Fruit fly (Drosophila melanogaster) whole organism, embryonic: ENCODE results near the gene CG44869.

Source experiments
- Adf1 ChIP-seq: fragments of 200-800 bp; sonication (Bioruptor generic); IDR thresholded peaks from 2 replicates; pipeline ENCODE4 v1.3.6; 2022; ENCODE audit warnings: missing biosample characterization, missing genetic modification characterization
- Atf3 ChIP-seq: fragments of 200-800 bp; sonication (Bioruptor generic); optimal IDR thresholded peaks from 3 replicates; lab custom pipeline; 2016; ENCODE audit warnings: missing biosample characterization, missing genetic modification characterization
- CG11085 ChIP-seq: fragments of 200-800 bp; sonication (Bioruptor generic); IDR thresholded peaks from 2 replicates; pipeline ENCODE4 v1.3.6; 2022; ENCODE audit warnings: missing biosample characterization, missing genetic modification characterization
- CG11560 ChIP-seq: fragments of 200-800 bp; sonication (Bioruptor generic); IDR thresholded peaks from 3 replicates; pipeline ENCODE4 v1.3.6; 2022; ENCODE audit warnings: missing biosample characterization, missing genetic modification characterization
- CG17359 ChIP-seq: fragments of 200-800 bp; sonication (Bioruptor generic); optimal IDR thresholded peaks from 3 replicates; lab custom pipeline; 2018; ENCODE audit warnings: missing biosample characterization, mild to moderate bottlenecking, missing genetic modification characterization, moderate library complexity
- CG2199 ChIP-seq: fragments of 200-800 bp; sonication (Bioruptor generic); IDR thresholded peaks from 3 replicates; pipeline ENCODE4 v1.3.6; 2022; ENCODE audit warnings: missing biosample characterization, missing genetic modification characterization
- CG2712 ChIP-seq: fragments of 200-800 bp; optimal IDR thresholded peaks from 3 replicates; lab custom pipeline; 2019; ENCODE audit warnings: missing biosample characterization, mild to moderate bottlenecking, missing genetic modification characterization, moderate library complexity
- CG30403 ChIP-seq: fragments of 200-800 bp; sonication (Bioruptor generic); optimal IDR thresholded peaks from 3 replicates; lab custom pipeline; 2016; ENCODE audit warnings: missing biosample characterization, missing genetic modification characterization
- CG31365 ChIP-seq: fragments of 200-800 bp; sonication (Bioruptor generic); optimal IDR thresholded peaks from 2 replicates; lab custom pipeline; 2018; ENCODE audit warnings: missing biosample characterization, mild to moderate bottlenecking, missing genetic modification characterization
- CG3838 ChIP-seq: fragments of 200-800 bp; sonication (Bioruptor generic); optimal IDR thresholded peaks from 3 replicates; lab custom pipeline; 2016; ENCODE audit warnings: missing biosample characterization, missing genetic modification characterization
- CG5245 ChIP-seq: fragments of 200-800 bp; sonication (Bioruptor generic); optimal IDR thresholded peaks from 3 replicates; lab custom pipeline; 2016; ENCODE audit warnings: missing biosample characterization, missing genetic modification characterization
- Chrac-16 ChIP-seq: fragments of 200-800 bp; sonication (Bioruptor generic); optimal IDR thresholded peaks from 3 replicates; lab custom pipeline; 2016; ENCODE audit warnings: missing biosample characterization, missing genetic modification characterization
- D19A ChIP-seq: fragments of 200-800 bp; optimal IDR thresholded peaks from 3 replicates; lab custom pipeline; 2019; ENCODE audit warnings: missing biosample characterization, mild to moderate bottlenecking, missing genetic modification characterization, moderate library complexity
- Dek ChIP-seq: fragments of 200-800 bp; sonication (Bioruptor generic); optimal IDR thresholded peaks from 3 replicates; lab custom pipeline; 2019; ENCODE audit warnings: missing biosample characterization, mild to moderate bottlenecking, missing genetic modification characterization, moderate library complexity
- Dip3 ChIP-seq: fragments of 200-800 bp; sonication (Bioruptor generic); optimal IDR thresholded peaks from 3 replicates; lab custom pipeline; 2016; ENCODE audit warnings: missing biosample characterization, missing genetic modification characterization
- Dref ChIP-seq: fragments of 200-800 bp; sonication (Bioruptor generic); IDR thresholded peaks from 2 replicates; pipeline ENCODE4 v1.3.6; 2022; ENCODE audit warnings: missing biosample characterization, missing genetic modification characterization
- GATAe ChIP-seq: fragments of 200-800 bp; sonication (Bioruptor generic); conservative IDR thresholded peaks from 2 replicates; pipeline ENCODE4 v1.3.6; 2022; ENCODE audit warnings: missing biosample characterization, missing genetic modification characterization
- Gsc ChIP-seq: fragments of 200-800 bp; sonication (Bioruptor generic); IDR thresholded peaks from 2 replicates; pipeline ENCODE4 v1.3.6; 2022; ENCODE audit warnings: missing biosample characterization, missing genetic modification characterization
- Mad ChIP-seq: fragments of 200-800 bp; sonication (Bioruptor generic); optimal IDR thresholded peaks from 2 replicates; lab custom pipeline; 2016; ENCODE audit warnings: missing biosample characterization, missing genetic modification characterization
- Myb ChIP-seq: fragments of 200-800 bp; sonication (Bioruptor generic); optimal IDR thresholded peaks from 2 replicates; lab custom pipeline; 2016; ENCODE audit warnings: missing biosample characterization, missing genetic modification characterization
- PHDP ChIP-seq: fragments of 200-800 bp; sonication (Bioruptor generic); optimal IDR thresholded peaks from 3 replicates; lab custom pipeline; 2018; ENCODE audit warnings: missing biosample characterization, mild to moderate bottlenecking, missing genetic modification characterization, moderate library complexity
- Pdp1 ChIP-seq, 2 experiments: fragments of 200-800 bp; sonication (Bioruptor generic); optimal IDR thresholded peaks; 3 replicates each; lab custom pipeline; 2016; ENCODE audit warnings: missing biosample characterization in 2 of 2, missing genetic modification characterization in 2 of 2, mild to moderate bottlenecking in 1 of 2, moderate library complexity in 1 of 2
- Sox102F ChIP-seq: fragments of 200-800 bp; sonication (Bioruptor generic); optimal IDR thresholded peaks from 2 replicates; lab custom pipeline; 2018; ENCODE audit warnings: missing biosample characterization, mild to moderate bottlenecking, missing genetic modification characterization, moderate library complexity
- abd-A ChIP-seq: fragments of 200-800 bp; sonication (Bioruptor generic); optimal IDR thresholded peaks from 3 replicates; lab custom pipeline; 2019; ENCODE audit warnings: missing biosample characterization, mild to moderate bottlenecking, missing genetic modification characterization, moderate library complexity
- btn ChIP-seq: fragments of 200-800 bp; sonication (Bioruptor generic); optimal IDR thresholded peaks from 2 replicates; lab custom pipeline; 2016; ENCODE audit warnings: missing biosample characterization, missing genetic modification characterization
- chif ChIP-seq, 2 experiments: fragments of 200-800 bp; sonication (Bioruptor generic); optimal IDR thresholded peaks; 3 replicates each; lab custom pipeline; 2016; ENCODE audit warnings: missing biosample characterization in 2 of 2, missing genetic modification characterization in 2 of 2
- ems ChIP-seq: fragments of 200-800 bp; sonication (Bioruptor generic); optimal IDR thresholded peaks from 3 replicates; lab custom pipeline; 2016; ENCODE audit warnings: missing biosample characterization, missing genetic modification characterization
- ewg ChIP-seq: fragments of 200-800 bp; sonication (Bioruptor generic); optimal IDR thresholded peaks from 3 replicates; lab custom pipeline; 2017; ENCODE audit warnings: mild to moderate bottlenecking, missing biosample characterization, missing genetic modification reagents, missing genetic modification characterization
- fd96Cb ChIP-seq: fragments of 200-800 bp; sonication (Bioruptor generic); optimal IDR thresholded peaks from 2 replicates; lab custom pipeline; 2018; ENCODE audit warnings: missing biosample characterization, mild to moderate bottlenecking, missing genetic modification characterization, moderate library complexity
- gem ChIP-seq: fragments of 200-800 bp; sonication (Bioruptor generic); optimal IDR thresholded peaks from 2 replicates; lab custom pipeline; 2019; ENCODE audit warnings: missing biosample characterization, mild to moderate bottlenecking, missing genetic modification characterization, moderate library complexity
- lmd ChIP-seq: fragments of 200-800 bp; sonication (Bioruptor generic); IDR thresholded peaks from 2 replicates; pipeline ENCODE4 v1.3.6; 2022; ENCODE audit warnings: missing biosample characterization, missing genetic modification characterization
- oc ChIP-seq: fragments of 200-800 bp; sonication (Bioruptor generic); optimal IDR thresholded peaks from 2 replicates; lab custom pipeline; 2018; ENCODE audit warnings: missing biosample characterization, mild to moderate bottlenecking, missing genetic modification characterization, moderate library complexity
- prd ChIP-seq, 3 experiments: fragments of >200 bp in 2 of 3; fragments of 200-800 bp in 1 of 3; sonication (Bioruptor generic) in 1 of 3; optimal IDR thresholded peaks in 2 of 3; IDR thresholded peaks in 1 of 3; 2 replicates in 2 of 3; 3 replicates in 1 of 3; pipeline versions ENCODE4 v1.3.6 to Lab custom; 2017 to 2022; ENCODE audit warnings: missing biosample characterization in 1 of 3, missing genetic modification characterization in 1 of 3
- sens ChIP-seq: fragments of 200-800 bp; sonication (Bioruptor generic); peaks from one replicate; lab custom pipeline; 2016; ENCODE audit warnings: missing biosample characterization, missing genetic modification characterization
- slou ChIP-seq: fragments of 200-800 bp; sonication (Bioruptor generic); optimal IDR thresholded peaks from 3 replicates; lab custom pipeline; 2016; ENCODE audit warnings: missing biosample characterization, missing genetic modification characterization
- sr ChIP-seq: fragments of 200-800 bp; sonication (Bioruptor generic); IDR thresholded peaks from 3 replicates; pipeline ENCODE4 v1.3.6; 2022; ENCODE audit warnings: missing biosample characterization, missing genetic modification characterization
- zfh1 ChIP-seq: fragments of 200-800 bp; sonication (Bioruptor generic); IDR thresholded peaks from 3 replicates; pipeline ENCODE4 v1.3.6; 2022; ENCODE audit warnings: missing biosample characterization, missing genetic modification characterization

Gene CG44869

dm6 chr2L:15411858-15412257, 6.3 kb downstream of the CG44869 start:
- no peak for TF ChIP-seq CG17359 (tag; lab: Kevin White, UChicago)
- TF ChIP-seq CG31365 (tag; lab: Kevin White, UChicago), result no peak
- no peak for TF ChIP-seq GATAe (GFP tag; lab: Robert Waterston, UW)
- TF ChIP-seq fd96Cb (tag; lab: Kevin White, UChicago), result no peak
- TF ChIP-seq ems (GFP tag; lab: Kevin White, UChicago), result no peak
- no peak for TF ChIP-seq chif (GFP tag; optimal IDR thresholded peaks at IDR 0.05; lab: Kevin White, UChicago)
- TF ChIP-seq CG11560, result no peak
- no peak for TF ChIP-seq oc (tag; lab: Kevin White, UChicago)
- TF ChIP-seq lmd (GFP tag; lab: Robert Waterston, UW), result no peak
- no peak for TF ChIP-seq Adf1 (GFP tag; lab: Robert Waterston, UW)
- TF ChIP-seq CG5245 (GFP tag; lab: Kevin White, UChicago), result no peak
- no peak for TF ChIP-seq PHDP (tag; lab: Kevin White, UChicago)
- TF ChIP-seq Dek, result no peak
- TF ChIP-seq prd (optimal IDR thresholded peaks at IDR 0.05; lab: Kevin White, UChicago), result no peak
- TF ChIP-seq prd (GFP tag; IDR thresholded peaks at IDR 0.05; lab: Robert Waterston, UW), result peak; percentile 45; the same call in 1 of the 3 replicates
- peak; percentile 6; the same call in 1 of the 3 replicates for TF ChIP-seq zfh1 (GFP tag; lab: Robert Waterston, UW)
- TF ChIP-seq Atf3, result no peak
- TF ChIP-seq Sox102F, result no peak
- no peak for TF ChIP-seq CG30403 (GFP tag; lab: Kevin White, UChicago)
- TF ChIP-seq btn, result no peak
- no peak for TF ChIP-seq Mad (GFP tag; lab: Kevin White, UChicago)
- TF ChIP-seq CG11085 (GFP tag; lab: Robert Waterston, UW), result no peak
- TF ChIP-seq Gsc (GFP tag; lab: Robert Waterston, UW), result no peak
- TF ChIP-seq Chrac-16 (GFP tag; lab: Kevin White, UChicago), result no peak
- no peak for TF ChIP-seq sr (GFP tag; lab: Robert Waterston, UW)
- peak; percentile 6 for TF ChIP-seq gem (tag; lab: Kevin White, UChicago)

dm6 chr2L:15410250-15410649, 7.9 kb downstream of the CG44869 start:
- TF ChIP-seq CG2199 (GFP tag; lab: Robert Waterston, UW) (no peak), Dref (GFP tag; lab: Robert Waterston, UW) (no peak), slou (GFP tag; lab: Kevin White, UChicago) (no peak), ewg (GFP tag; lab: Kevin White, UChicago) (no peak), Myb (no peak)

dm6 chr2L:15409108-15409507, 9.1 kb downstream of the CG44869 start:
- no peak for TF ChIP-seq Gsc (GFP tag; lab: Robert Waterston, UW)
- no peak for TF ChIP-seq Dip3 (GFP tag; lab: Kevin White, UChicago)
- peak; percentile 5 for TF ChIP-seq abd-A (tag; lab: Kevin White, UChicago)
- no peak for TF ChIP-seq Pdp1 (GFP tag; optimal IDR thresholded peaks at IDR 0.05; lab: Kevin White, UChicago)
- peak; percentile 1 for TF ChIP-seq CG2712 (tag; lab: Kevin White, UChicago)
- TF ChIP-seq sens (GFP tag; lab: Kevin White, UChicago), result peak; percentile 70
- peak; percentile 78 for TF ChIP-seq D19A (tag; lab: Kevin White, UChicago)
- TF ChIP-seq CG3838 (GFP tag; lab: Kevin White, UChicago), result no peak
